Worm (Caenorhabditis elegans): ENCODE measurements around the gene K11H12.1.

Gene K11H12.1

DNA sequence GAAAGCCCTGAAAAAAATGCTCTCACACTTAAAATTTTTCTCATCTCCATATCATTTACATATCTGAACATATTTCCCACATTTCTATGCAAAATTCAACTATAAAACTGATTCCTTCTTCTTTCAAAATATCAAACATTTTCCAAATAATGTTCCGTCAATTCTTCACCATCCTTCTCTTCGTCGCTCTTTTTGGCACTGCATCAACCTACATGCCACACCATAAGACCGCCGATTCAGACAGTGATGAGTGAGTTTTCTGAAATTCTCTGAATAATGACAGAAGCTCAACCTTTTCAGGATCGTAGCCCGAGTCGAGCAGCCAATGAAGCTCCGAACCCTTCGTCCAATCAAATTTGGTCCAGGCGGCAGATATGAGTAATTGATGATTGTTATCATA, 23.1 kb upstream of the K11H12.1 start, which contains the start of gene K11H12.5:
TSS of gene K11H12.5 (plus strand) at position 301 of the 400 bp plus-strand sequence.
- TF ChIP-seq nhr-11 (tag; optimal IDR thresholded peaks at IDR 0.05) (no peak), elt-3 (tag; optimal IDR thresholded peaks at IDR 0.05) (no peak), snpc-4 (tag; optimal IDR thresholded peaks at IDR 0.05) (no peak), sma-3 (GFP tag; optimal IDR thresholded peaks at IDR 0.05) (no peak), ztf-4 (tag; optimal IDR thresholded peaks at IDR 0.05) (no peak), lin-11 (tag; optimal IDR thresholded peaks at IDR 0.05) (no peak), mab-5 (tag; optimal IDR thresholded peaks at IDR 0.05) (no peak), ceh-82 (tag; optimal IDR thresholded peaks at IDR 0.05) (no peak), egl-27 (tag; optimal IDR thresholded peaks at IDR 0.05) (no peak), nhr-237 (tag; optimal IDR thresholded peaks at IDR 0.05) (no peak), nhr-77 (tag; optimal IDR thresholded peaks at IDR 0.05) (no peak), nhr-6 (tag; optimal IDR thresholded peaks at IDR 0.05) (no peak), ama-1 (optimal IDR thresholded peaks at IDR 0.05) (no peak), lin-13 (GFP tag; optimal IDR thresholded peaks at IDR 0.05) (no peak), elt-1 (tag; optimal IDR thresholded peaks at IDR 0.05) (no peak), gmeb-1 (tag; optimal IDR thresholded peaks at IDR 0.05) (no peak), nhr-23 (tag; optimal IDR thresholded peaks at IDR 0.05) (no peak), ZK546.5 (tag; optimal IDR thresholded peaks at IDR 0.05) (no peak), peb-1 (tag; optimal IDR thresholded peaks at IDR 0.05) (no peak), blmp-1 (tag; optimal IDR thresholded peaks at IDR 0.05; ENCODE audit: insufficient read depth) (no peak)

- no peak for TF ChIP-seq nhr-237 (tag; optimal IDR thresholded peaks at IDR 0.05)
- peak; percentile 81 for TF ChIP-seq fos-1 (tag; optimal IDR thresholded peaks at IDR 0.05)
Measured at ce11 chrIV:675471-676159, 22.4 kb upstream of the K11H12.1 start, which contains the start of the genes K11H12.4 and K11H12.10. K11H12.4 (minus strand) TSS chrIV:675883. K11H12.10 (plus strand) TSS chrIV:676075.

- no peak for TF ChIP-seq C34F6.9 (tag; optimal IDR thresholded peaks at IDR 0.05)
- peak; percentile 81 for TF ChIP-seq fos-1 (tag; optimal IDR thresholded peaks at IDR 0.05)
- peak; percentile 58 for TF ChIP-seq sma-9 (GFP tag; optimal IDR thresholded peaks at IDR 0.05)
- TF ChIP-seq sma-9 (tag; optimal IDR thresholded peaks at IDR 0.05): no peak
Measured at ce11 chrIV:673313-673712, 20.1 kb upstream of the K11H12.1 start, which contains the start of gene K11H12.3. K11H12.3 (minus strand) TSS chrIV:673480.

DNA sequence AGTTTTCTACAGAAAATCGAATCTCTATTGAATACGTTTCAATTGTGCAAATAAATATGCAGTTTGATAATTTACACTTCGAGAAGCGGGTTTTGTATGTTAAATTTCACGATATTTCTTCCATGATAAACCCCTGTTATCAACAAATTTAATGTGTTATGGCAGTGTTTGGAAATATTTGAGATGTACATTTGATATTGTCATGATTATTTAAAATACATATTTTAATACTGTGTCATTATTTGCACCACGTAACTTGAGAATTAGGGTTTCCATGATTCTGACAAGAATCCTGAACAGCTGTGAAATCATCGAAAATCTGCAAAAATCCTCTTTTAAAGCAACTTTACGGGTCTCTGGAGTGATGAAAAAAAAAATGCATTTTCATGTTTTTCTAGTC, 17.2 kb upstream of the K11H12.1 start, which contains the start of gene K11H12.11:
TSS of gene K11H12.11 (minus strand) at position 101 of the 400 bp plus-strand sequence.
- no peak for TF ChIP-seq crh-2 (tag; optimal IDR thresholded peaks at IDR 0.05)
- peak; percentile 2 for TF ChIP-seq fos-1 (tag; optimal IDR thresholded peaks at IDR 0.05)
- TF ChIP-seq nhr-6 (tag; optimal IDR thresholded peaks at IDR 0.05): no peak

DNA sequence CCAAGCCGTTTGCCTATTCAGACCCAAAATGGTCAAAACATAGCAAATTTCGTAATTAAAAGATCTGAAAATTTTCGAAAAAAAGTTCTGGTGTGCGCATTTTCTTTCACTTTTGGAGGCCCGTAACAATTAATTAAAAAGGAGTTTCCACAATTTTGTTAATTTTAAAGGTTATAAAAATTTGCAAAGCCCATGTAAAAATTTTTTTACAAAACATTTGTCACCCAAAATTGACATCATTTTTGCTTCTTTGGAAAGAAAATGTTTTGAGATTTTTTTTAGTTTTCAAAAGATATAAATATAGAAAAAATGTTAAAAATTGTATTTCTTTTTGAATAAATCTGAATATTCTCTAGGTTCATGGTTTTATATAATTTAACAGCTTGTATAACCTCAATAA, 13.8 kb upstream of the K11H12.1 start, which contains the start of gene K11H12.6:
TSS of gene K11H12.6 (plus strand) at position 301 of the 400 bp plus-strand sequence.
- TF ChIP-seq unc-62 (GFP tag; optimal IDR thresholded peaks at IDR 0.05) (no peak), R02D3.7 (tag; optimal IDR thresholded peaks at IDR 0.05) (no peak), lin-11 (tag; optimal IDR thresholded peaks at IDR 0.05) (no peak), elt-1 (tag; optimal IDR thresholded peaks at IDR 0.05) (no peak), F13H6.1 (tag; optimal IDR thresholded peaks at IDR 0.05) (no peak), dmd-4 (tag; optimal IDR thresholded peaks at IDR 0.05) (no peak), snpc-4 (tag; optimal IDR thresholded peaks at IDR 0.05) (no peak), mab-5 (tag; optimal IDR thresholded peaks at IDR 0.05) (no peak), nhr-129 (tag; optimal IDR thresholded peaks at IDR 0.05) (no peak), nhr-10 (tag; optimal IDR thresholded peaks at IDR 0.05) (no peak), nhr-237 (tag; optimal IDR thresholded peaks at IDR 0.05) (no peak), ztf-1 (GFP tag; conservative IDR thresholded peaks at IDR 0.05) (no peak), aly-2 (tag; optimal IDR thresholded peaks at IDR 0.05) (no peak)

DNA sequence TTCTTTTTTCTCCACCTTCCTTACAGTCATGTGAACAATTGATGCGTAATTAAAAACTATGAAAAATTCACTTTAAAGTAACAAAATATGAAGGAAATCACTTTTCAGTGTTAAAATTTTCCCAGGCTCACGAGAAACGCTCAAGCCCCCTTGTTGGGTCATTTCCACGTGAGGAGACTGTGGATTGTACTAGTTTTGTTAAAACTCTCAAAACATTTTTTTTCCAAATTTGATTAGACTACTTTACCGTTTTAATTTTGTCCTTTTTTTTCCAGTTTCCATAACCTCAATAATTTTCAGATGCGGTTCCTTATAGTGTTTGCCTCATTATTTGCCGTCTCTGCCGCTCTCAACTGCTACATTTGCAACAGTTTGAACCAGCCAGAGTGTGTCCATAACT, 12.0 kb upstream of the K11H12.1 start, which contains the start of gene K11H12.7:
TSS of gene K11H12.7 (plus strand) at position 301 of the 400 bp plus-strand sequence.
- TF ChIP-seq mdl-1 (tag; optimal IDR thresholded peaks at IDR 0.05) (no peak), F13H6.1 (tag; optimal IDR thresholded peaks at IDR 0.05) (no peak), crh-2 (tag; optimal IDR thresholded peaks at IDR 0.05) (no peak), blmp-1 (tag; optimal IDR thresholded peaks at IDR 0.05; ENCODE audit: insufficient read depth) (no peak), ama-1 (optimal IDR thresholded peaks at IDR 0.05) (no peak), lin-13 (GFP tag; optimal IDR thresholded peaks at IDR 0.05) (no peak)
